Worm (Caenorhabditis elegans): ENCODE results near the gene tbx-33.

ce11 chrIII:11641347-11641746, 4.7 kb upstream of the tbx-33 start:
- TF ChIP-seq him-1 (tag; optimal IDR thresholded peaks at IDR 0.05): no peak
- no peak for TF ChIP-seq W03F9.2 (tag; optimal IDR thresholded peaks at IDR 0.05)
